Fruit fly (Drosophila melanogaster) whole organism, embryonic: Measurements from ENCODE around the gene zye.

ENCODE experiments used
- Abd-B ChIP-seq: fragments of 200-800 bp; sonication (Bioruptor generic); optimal IDR thresholded peaks from 2 replicates; lab custom pipeline; 2018; ENCODE audit warnings: missing biosample characterization, mild to moderate bottlenecking, missing genetic modification characterization, moderate library complexity
- Asciz ChIP-seq: fragments of 200-800 bp; sonication (Bioruptor generic); optimal IDR thresholded peaks from 2 replicates; lab custom pipeline; 2017; ENCODE audit warnings: missing biosample characterization, mild to moderate bottlenecking, missing genetic modification characterization, missing genetic modification reagents
- Atf-2 ChIP-seq: fragments of 200-800 bp; sonication (Bioruptor generic); optimal IDR thresholded peaks from 2 replicates; lab custom pipeline; 2016; ENCODE audit warnings: missing biosample characterization, missing genetic modification characterization
- Atf3 ChIP-seq: fragments of 200-800 bp; sonication (Bioruptor generic); optimal IDR thresholded peaks from 3 replicates; lab custom pipeline; 2016; ENCODE audit warnings: missing biosample characterization, missing genetic modification characterization
- Bdp1 ChIP-seq: fragments of 200-800 bp; sonication (Bioruptor generic); optimal IDR thresholded peaks from 3 replicates; lab custom pipeline; 2016; ENCODE audit warnings: missing biosample characterization, missing genetic modification characterization
- CG10654 ChIP-seq: fragments of 200-800 bp; sonication (Bioruptor generic); optimal IDR thresholded peaks from 2 replicates; lab custom pipeline; 2016; ENCODE audit warnings: missing biosample characterization, missing genetic modification characterization
- CG11093 ChIP-seq: fragments of 200-800 bp; sonication (Bioruptor generic); IDR thresholded peaks from 3 replicates; pipeline ENCODE4 v1.3.6; 2022; ENCODE audit warnings: missing biosample characterization, missing genetic modification characterization
- CG11247 ChIP-seq: fragments of 200-800 bp; sonication (Bioruptor generic); IDR thresholded peaks from 2 replicates; pipeline ENCODE4 v1.3.6; 2022; ENCODE audit warnings: missing biosample characterization, missing genetic modification characterization
- CG13894 ChIP-seq: fragments of 200-800 bp; sonication (Bioruptor generic); optimal IDR thresholded peaks from 3 replicates; lab custom pipeline; 2018; ENCODE audit warnings: missing biosample characterization, mild to moderate bottlenecking, missing genetic modification characterization, moderate library complexity
- CG17186 ChIP-seq: fragments of 200-800 bp; sonication (Bioruptor generic); optimal IDR thresholded peaks from 3 replicates; lab custom pipeline; 2017; ENCODE audit warnings: missing biosample characterization, missing genetic modification reagents, missing genetic modification characterization
- CG17612 ChIP-seq: fragments of 200-800 bp; sonication (Bioruptor generic); IDR thresholded peaks from 2 replicates; pipeline ENCODE4 v1.3.6; 2022; ENCODE audit warnings: missing biosample characterization, missing genetic modification characterization
- CG1792 ChIP-seq: fragments of 200-800 bp; sonication (Bioruptor generic); optimal IDR thresholded peaks from 2 replicates; lab custom pipeline; 2016; ENCODE audit warnings: missing biosample characterization, missing genetic modification characterization
- CG18011 ChIP-seq: fragments of 200-800 bp; sonication (Bioruptor generic); optimal IDR thresholded peaks from 2 replicates; lab custom pipeline; 2017; ENCODE audit warnings: missing biosample characterization, missing genetic modification characterization, mild to moderate bottlenecking, moderate library complexity, missing genotype
- CG34376 ChIP-seq: fragments of 200-800 bp; sonication (Bioruptor generic); optimal IDR thresholded peaks from 2 replicates; lab custom pipeline; 2018; ENCODE audit warnings: missing biosample characterization, mild to moderate bottlenecking, missing genetic modification characterization
- CG4854 ChIP-seq: fragments of 200-800 bp; sonication (Bioruptor generic); optimal IDR thresholded peaks from 2 replicates; lab custom pipeline; 2016; ENCODE audit warnings: missing biosample characterization, missing genetic modification characterization, inconsistent platforms
- CG7357 ChIP-seq: fragments of 200-800 bp; sonication (Bioruptor generic); IDR thresholded peaks from 3 replicates; pipeline ENCODE4 v1.3.6; 2022; ENCODE audit warnings: missing biosample characterization, missing genetic modification characterization
- CG7372 ChIP-seq: fragments of 200-800 bp; sonication (Bioruptor generic); IDR thresholded peaks from 2 replicates; pipeline ENCODE4 v1.3.6; 2022; ENCODE audit warnings: missing biosample characterization, missing genetic modification characterization
- CG7556 ChIP-seq: fragments of 200-800 bp; sonication (Bioruptor generic); optimal IDR thresholded peaks from 2 replicates; lab custom pipeline; 2017; ENCODE audit warnings: missing biosample characterization, mild to moderate bottlenecking, missing genetic modification characterization
- CG7839 ChIP-seq: fragments of 200-800 bp; sonication (Bioruptor generic); optimal IDR thresholded peaks from 3 replicates; lab custom pipeline; 2018; ENCODE audit warnings: missing biosample characterization, mild to moderate bottlenecking, missing genetic modification characterization, moderate library complexity
- CG8359 ChIP-seq: fragments of 200-800 bp; sonication (Bioruptor generic); optimal IDR thresholded peaks from 2 replicates; lab custom pipeline; 2017; ENCODE audit warnings: missing biosample characterization, mild to moderate bottlenecking, missing genetic modification characterization, borderline replicate concordance
- CG8924 ChIP-seq: fragments of 200-800 bp; optimal IDR thresholded peaks from 3 replicates; lab custom pipeline; 2019; ENCODE audit warnings: missing biosample characterization, mild to moderate bottlenecking, missing genetic modification characterization, moderate library complexity
- CG9437 ChIP-seq: fragments of 200-800 bp; sonication (Bioruptor generic); optimal IDR thresholded peaks from 2 replicates; lab custom pipeline; 2018; ENCODE audit warnings: missing biosample characterization, mild to moderate bottlenecking, missing genetic modification characterization
- D19A ChIP-seq: fragments of 200-800 bp; optimal IDR thresholded peaks from 3 replicates; lab custom pipeline; 2019; ENCODE audit warnings: missing biosample characterization, mild to moderate bottlenecking, missing genetic modification characterization, moderate library complexity
- Drgx ChIP-seq: fragments of 200-800 bp; sonication (Bioruptor generic); IDR thresholded peaks from 2 replicates; pipeline ENCODE4 v1.3.6; 2022; ENCODE audit warnings: missing biosample characterization, missing genetic modification characterization
- Fer1 ChIP-seq: fragments of 200-800 bp; sonication (Bioruptor generic); optimal IDR thresholded peaks from 2 replicates; lab custom pipeline; 2017; ENCODE audit warnings: missing biosample characterization, mild to moderate bottlenecking, missing genetic modification characterization
- Lim3 ChIP-seq: fragments of 200-800 bp; sonication (Bioruptor generic); IDR thresholded peaks from 2 replicates; pipeline ENCODE4 v1.3.6; 2022; ENCODE audit warnings: missing biosample characterization, missing genetic modification characterization
- Med ChIP-seq: fragments of 200-800 bp; sonication (Bioruptor generic); peaks from one replicate; lab custom pipeline; 2016; ENCODE audit warnings: missing biosample characterization, missing genetic modification characterization, mild to moderate bottlenecking, inconsistent platforms, moderate library complexity
- NC2β ChIP-seq: fragments of 200-800 bp; sonication (Bioruptor generic); optimal IDR thresholded peaks from 2 replicates; lab custom pipeline; 2016; ENCODE audit warnings: missing biosample characterization, missing genetic modification characterization
- Six4 ChIP-seq: fragments of 200-800 bp; sonication (Bioruptor generic); optimal IDR thresholded peaks from 2 replicates; lab custom pipeline; 2016; ENCODE audit warnings: missing biosample characterization, missing genetic modification characterization
- Sox100B ChIP-seq: fragments of 200-800 bp; sonication (Bioruptor generic); optimal IDR thresholded peaks from 3 replicates; lab custom pipeline; 2018; ENCODE audit warnings: missing biosample characterization, mild to moderate bottlenecking, missing genetic modification characterization
- Sox102F ChIP-seq: fragments of 200-800 bp; sonication (Bioruptor generic); optimal IDR thresholded peaks from 2 replicates; lab custom pipeline; 2018; ENCODE audit warnings: missing biosample characterization, mild to moderate bottlenecking, missing genetic modification characterization, moderate library complexity
- Sry-β ChIP-seq: fragments of 200-800 bp; sonication (Bioruptor generic); optimal IDR thresholded peaks from 2 replicates; lab custom pipeline; 2018; ENCODE audit warnings: missing biosample characterization, mild to moderate bottlenecking, missing genetic modification characterization, moderate library complexity
- YL-1 ChIP-seq: fragments of 200-800 bp; sonication (Bioruptor generic); optimal IDR thresholded peaks from 3 replicates; lab custom pipeline; 2017; ENCODE audit warnings: missing biosample characterization, mild to moderate bottlenecking, missing genetic modification characterization
- ac ChIP-seq: fragments of 200-800 bp; sonication (Bioruptor generic); optimal IDR thresholded peaks from 3 replicates; lab custom pipeline; 2017; ENCODE audit warnings: missing biosample characterization, mild to moderate bottlenecking, missing genetic modification characterization
- al ChIP-seq: fragments of 200-800 bp; sonication (Bioruptor generic); IDR thresholded peaks from 2 replicates; pipeline ENCODE4 v1.3.6; 2022; ENCODE audit warnings: missing biosample characterization, missing genetic modification characterization
- bbx ChIP-seq: fragments of 200-800 bp; sonication (Bioruptor generic); IDR thresholded peaks from 2 replicates; pipeline ENCODE4 v1.3.6; 2022; ENCODE audit warnings: missing biosample characterization, missing genetic modification characterization; ENCODE audit not compliant: partially characterized antibody
- crol ChIP-seq: fragments of 200-800 bp; sonication (Bioruptor generic); IDR thresholded peaks from 2 replicates; pipeline ENCODE4 v1.3.6; 2022; ENCODE audit warnings: missing biosample characterization, missing genetic modification characterization
- dmrt99B ChIP-seq: fragments of 200-800 bp; sonication (Bioruptor generic); optimal IDR thresholded peaks from 2 replicates; lab custom pipeline; 2018; ENCODE audit warnings: missing biosample characterization, mild to moderate bottlenecking, missing genetic modification characterization, moderate library complexity
- ewg ChIP-seq: fragments of 200-800 bp; sonication (Bioruptor generic); optimal IDR thresholded peaks from 3 replicates; lab custom pipeline; 2017; ENCODE audit warnings: mild to moderate bottlenecking, missing biosample characterization, missing genetic modification reagents, missing genetic modification characterization
- fu2 ChIP-seq: fragments of 200-800 bp; sonication (Bioruptor generic); optimal IDR thresholded peaks from 2 replicates; lab custom pipeline; 2016; ENCODE audit warnings: missing biosample characterization, missing genetic modification characterization
- jigr1 ChIP-seq: fragments of 200-800 bp; sonication (Bioruptor generic); IDR thresholded peaks from 3 replicates; pipeline ENCODE4 v1.3.6; 2022; ENCODE audit warnings: missing biosample characterization, missing genetic modification characterization
- lilli ChIP-seq: fragments of 200-800 bp; sonication (Bioruptor generic); optimal IDR thresholded peaks from 3 replicates; lab custom pipeline; 2016; ENCODE audit warnings: missing biosample characterization, missing genetic modification characterization
- pan ChIP-seq, 4 experiments: fragments of >200 bp in 3 of 4; fragments of 200-800 bp in 1 of 4; sonication (Bioruptor generic) in 1 of 4; optimal IDR thresholded peaks in 3 of 4; IDR thresholded peaks in 1 of 4; 2 replicates each; pipeline versions ENCODE4 v1.3.6 to Lab custom; 2017 to 2022; ENCODE audit warnings: missing biosample characterization in 2 of 4, missing genetic modification characterization in 2 of 4, mixed read lengths in 1 of 4
- pfk ChIP-seq: fragments of 200-800 bp; sonication (Bioruptor generic); optimal IDR thresholded peaks from 2 replicates; lab custom pipeline; 2018; ENCODE audit warnings: missing biosample characterization, mild to moderate bottlenecking, missing genetic modification characterization, moderate library complexity
- repo ChIP-seq: fragments of 200-800 bp; sonication (Bioruptor generic); optimal IDR thresholded peaks from 2 replicates; lab custom pipeline; 2016; ENCODE audit warnings: missing biosample characterization, missing genetic modification characterization
- slbo ChIP-seq: fragments of 200-800 bp; sonication (Bioruptor generic); IDR thresholded peaks from 2 replicates; pipeline ENCODE4 v1.3.6; 2022; ENCODE audit warnings: missing biosample characterization, missing genetic modification characterization
- slou ChIP-seq: fragments of 200-800 bp; sonication (Bioruptor generic); optimal IDR thresholded peaks from 3 replicates; lab custom pipeline; 2016; ENCODE audit warnings: missing biosample characterization, missing genetic modification characterization
- stc ChIP-seq: fragments of 200-800 bp; sonication (Bioruptor generic); IDR thresholded peaks from 2 replicates; pipeline ENCODE4 v1.3.6; 2022; ENCODE audit warnings: missing biosample characterization, missing genetic modification characterization
- tin ChIP-seq: fragments of 200-800 bp; sonication (Bioruptor generic); optimal IDR thresholded peaks from 3 replicates; lab custom pipeline; 2016; ENCODE audit warnings: missing biosample characterization, missing genetic modification characterization
- twi ChIP-seq: fragments of 200-800 bp; optimal IDR thresholded peaks from 2 replicates; lab custom pipeline; 2019; ENCODE audit warnings: missing biosample characterization, mild to moderate bottlenecking, missing genetic modification characterization, moderate library complexity

The zye gene

dm6 chr3L:20470991-20471498 lies 57.6 kb downstream of the zye start (continued):
- peak; percentile 42; the same call in 1 of the 2 replicates for TF ChIP-seq slbo
- TF ChIP-seq fu2 (GFP tag; lab: Kevin White, UChicago), result no peak
- TF ChIP-seq ewg (GFP tag; lab: Kevin White, UChicago), result peak; percentile 10
- TF ChIP-seq Sox100B (GFP tag; lab: Kevin White, UChicago), result peak; percentile 44
- TF ChIP-seq CG8359 (GFP tag; lab: Kevin White, UChicago), result peak; percentile 5
- TF ChIP-seq CG18011 (GFP tag; lab: Kevin White, UChicago), result no peak
- TF ChIP-seq CG17612 (GFP tag; lab: Robert Waterston, UW), result no peak
- TF ChIP-seq CG34376 (GFP tag; lab: Kevin White, UChicago), result peak; percentile 67
- TF ChIP-seq CG1792, result no peak
- no peak for TF ChIP-seq CG11247
- TF ChIP-seq Lim3 (GFP tag; lab: Robert Waterston, UW), result no peak
- TF ChIP-seq CG7372, result peak; percentile 7; the same call in 1 of the 2 replicates
- peak; percentile 63 for TF ChIP-seq Fer1 (GFP tag; lab: Kevin White, UChicago)
- no peak for TF ChIP-seq Abd-B
- TF ChIP-seq Atf-2 (GFP tag; lab: Kevin White, UChicago), result no peak
- no peak for TF ChIP-seq pan (optimal IDR thresholded peaks at IDR 0.05; lab: Kevin White, UChicago)
- TF ChIP-seq pan (GFP tag; optimal IDR thresholded peaks at IDR 0.05 in 1 of 2, IDR thresholded peaks at IDR 0.05 in 1 of 2), result peak in 1 of 2 experiments; percentile 69
- TF ChIP-seq CG11093 (GFP tag; lab: Robert Waterston, UW), result no peak; the same call in 2 of the 3 replicates
- peak; percentile 76 for TF ChIP-seq Med (GFP tag; lab: Kevin White, UChicago)
- TF ChIP-seq twi, result no peak
- no peak for TF ChIP-seq Atf3
- TF ChIP-seq bbx (GFP tag; lab: Robert Waterston, UW), result no peak
- peak; percentile 58 for TF ChIP-seq CG7839 (tag; lab: Kevin White, UChicago)
- TF ChIP-seq Asciz (GFP tag; lab: Kevin White, UChicago), result peak; percentile 76
- peak; percentile 0 for TF ChIP-seq lilli (GFP tag; lab: Kevin White, UChicago)
- no peak for TF ChIP-seq YL-1
- no peak for TF ChIP-seq repo (GFP tag; lab: Kevin White, UChicago)
- TF ChIP-seq Sox102F, result peak; percentile 67
- no peak for TF ChIP-seq CG17186
- TF ChIP-seq slou (GFP tag; lab: Kevin White, UChicago), result no peak
- no peak for TF ChIP-seq D19A
- TF ChIP-seq Sry-β, result no peak
- no peak for TF ChIP-seq CG13894
- TF ChIP-seq CG7556 (GFP tag; lab: Kevin White, UChicago), result peak; percentile 40
- no peak for TF ChIP-seq al (GFP tag; lab: Robert Waterston, UW)
- peak; percentile 60 for TF ChIP-seq stc
- no peak for TF ChIP-seq CG4854 (GFP tag; lab: Kevin White, UChicago)
- TF ChIP-seq ac (GFP tag; lab: Kevin White, UChicago), result peak; percentile 30
- no peak for TF ChIP-seq NC2β (GFP tag; lab: Kevin White, UChicago)
- TF ChIP-seq Six4 (GFP tag; lab: Kevin White, UChicago), result peak; percentile 54
- no peak for TF ChIP-seq pfk (GFP tag; lab: Kevin White, UChicago)
- TF ChIP-seq tin (GFP tag; lab: Kevin White, UChicago), result peak; percentile 48
- no peak for TF ChIP-seq jigr1 (GFP tag; lab: Robert Waterston, UW)
- peak; percentile 60 for TF ChIP-seq CG8924
- TF ChIP-seq Drgx, result peak; percentile 72
- TF ChIP-seq CG9437 (GFP tag; lab: Kevin White, UChicago), result no peak
- no peak for TF ChIP-seq CG7357 (GFP tag; lab: Robert Waterston, UW)
- TF ChIP-seq CG10654 (GFP tag; lab: Kevin White, UChicago), result peak; percentile 29
- TF ChIP-seq dmrt99B, result peak; percentile 74
- TF ChIP-seq crol (GFP tag; lab: Robert Waterston, UW), result no peak
- TF ChIP-seq Bdp1 (GFP tag; lab: Kevin White, UChicago), result no peak
